Fruit fly (Drosophila melanogaster): Measurements from ENCODE around the gene CG9192.

The CG9192 gene

DNA sequence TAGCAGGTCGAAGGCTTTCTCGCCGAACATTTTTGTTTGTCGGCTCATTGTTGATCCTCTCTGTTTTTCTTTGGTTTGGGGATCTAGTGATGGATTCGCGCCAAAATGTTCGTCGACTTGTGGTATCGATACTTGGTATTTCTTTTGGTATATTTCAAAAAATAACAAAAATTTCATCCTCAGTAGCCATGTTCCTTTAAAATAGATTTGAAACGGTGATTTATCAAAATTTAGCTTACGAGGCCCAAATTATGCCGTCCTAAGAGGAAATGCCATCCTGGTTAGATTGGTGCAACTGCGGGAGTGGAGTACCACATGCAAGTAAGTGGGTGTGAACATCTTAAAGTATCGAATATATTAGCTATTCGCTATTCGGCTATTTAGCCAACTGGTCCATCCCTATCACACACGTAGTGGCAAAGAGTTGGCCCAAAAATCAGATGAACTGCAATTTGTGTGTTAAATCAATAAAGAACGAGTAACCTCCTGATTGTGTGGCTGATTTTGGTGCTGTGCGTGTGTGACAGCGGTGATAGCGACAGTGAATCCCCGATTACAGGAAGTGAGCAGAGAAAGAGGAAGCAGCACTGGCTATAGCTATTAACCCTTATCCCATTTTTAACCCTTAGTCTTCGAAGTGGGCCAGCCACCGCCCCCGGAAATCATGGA, 9.6 kb upstream of the CG9192 start, which contains the start of the genes Psf1 and Sac1 (continued):
- peak; percentile 29; the same call in 1 of the 4 replicates for TF ChIP-seq Gug (GFP tag; IDR thresholded peaks at IDR 0.05)
- peak; percentile 73 for TF ChIP-seq trem (tag; optimal IDR thresholded peaks at IDR 0.05)
- peak in 1 of 2 experiments; percentile 12 for TF ChIP-seq crp (GFP tag; optimal IDR thresholded peaks at IDR 0.05)
- peak; percentile 27 for TF ChIP-seq repo (GFP tag; optimal IDR thresholded peaks at IDR 0.05)
- peak; percentile 49; the same call in 1 of the 2 replicates for TF ChIP-seq CG6272 (GFP tag; IDR thresholded peaks at IDR 0.05)
- peak in 1 of 2 experiments; percentile 27 for TF ChIP-seq insv (GFP tag; optimal IDR thresholded peaks at IDR 0.05)
- TF ChIP-seq Sry-β (GFP tag; optimal IDR thresholded peaks at IDR 0.05): peak; percentile 81
- TF ChIP-seq run (tag; optimal IDR thresholded peaks at IDR 0.05): no peak
- TF ChIP-seq Myb (GFP tag; optimal IDR thresholded peaks at IDR 0.05): peak; percentile 35
- TF ChIP-seq CG42726 (GFP tag; IDR thresholded peaks at IDR 0.05; ENCODE audit: partially characterized antibody): peak; percentile 57; the same call in 1 of the 2 replicates
- TF ChIP-seq Meics (GFP tag; optimal IDR thresholded peaks at IDR 0.05): peak; percentile 23
- TF ChIP-seq Antp (GFP tag; optimal IDR thresholded peaks at IDR 0.05): peak; percentile 72
- peak; percentile 93 for TF ChIP-seq CG16863 (GFP tag; optimal IDR thresholded peaks at IDR 0.05)
- TF ChIP-seq tll (GFP tag; optimal IDR thresholded peaks at IDR 0.05): peak in 1 of 2 experiments; percentile 61
- peak; percentile 28 for TF ChIP-seq Atf-2 (GFP tag; optimal IDR thresholded peaks at IDR 0.05)
- TF ChIP-seq CG1529 (GFP tag; optimal IDR thresholded peaks at IDR 0.05): no peak
- peak; percentile 60 for TF ChIP-seq CG15601 (tag; optimal IDR thresholded peaks at IDR 0.05)
- peak; percentile 46 for TF ChIP-seq Dad (GFP tag; optimal IDR thresholded peaks at IDR 0.05)
- no peak for TF ChIP-seq sc (optimal IDR thresholded peaks at IDR 0.05)
- no peak for TF ChIP-seq sc (GFP tag; optimal IDR thresholded peaks at IDR 0.05)
- peak; percentile 60 for TF ChIP-seq tna (GFP tag; IDR thresholded peaks at IDR 0.05; ENCODE audit: partially characterized antibody)
- peak; percentile 60; the same call in 1 of the 2 replicates for TF ChIP-seq Rfx (GFP tag; IDR thresholded peaks at IDR 0.05)
- peak; percentile 36 for TF ChIP-seq CG4820 (GFP tag; optimal IDR thresholded peaks at IDR 0.05)
- TF ChIP-seq CG12155 (GFP tag; optimal IDR thresholded peaks at IDR 0.05): peak; percentile 70
- TF ChIP-seq danr (GFP tag; IDR thresholded peaks at IDR 0.05): no peak
- peak; percentile 14 for TF ChIP-seq cato (GFP tag; optimal IDR thresholded peaks at IDR 0.05; ENCODE audit: borderline replicate concordance)
- TF ChIP-seq gfzf (GFP tag; optimal IDR thresholded peaks at IDR 0.05): peak; percentile 56
- TF ChIP-seq Dref (GFP tag; IDR thresholded peaks at IDR 0.05): peak; percentile 57
- TF ChIP-seq CG8290 (GFP tag; optimal IDR thresholded peaks at IDR 0.05): no peak
- TF ChIP-seq CG8290 (tag; optimal IDR thresholded peaks at IDR 0.05): peak in 1 of 2 experiments; percentile 27
- peak; percentile 5 for TF ChIP-seq D (optimal IDR thresholded peaks at IDR 0.05)
- no peak for TF ChIP-seq D (GFP tag; optimal IDR thresholded peaks at IDR 0.05)
- TF ChIP-seq H2.0 (GFP tag; IDR thresholded peaks at IDR 0.05): 0 out of 2 replicates have a peak, but pooled peaks have one; percentile 24
- TF ChIP-seq CG1792 (GFP tag; optimal IDR thresholded peaks at IDR 0.05): peak; percentile 4
- TF ChIP-seq sug (tag; optimal IDR thresholded peaks at IDR 0.05): peak; percentile 65
- peak; percentile 22 for TF ChIP-seq CG5245 (GFP tag; optimal IDR thresholded peaks at IDR 0.05)
- peak; percentile 13 for TF ChIP-seq Ssrp (tag; optimal IDR thresholded peaks at IDR 0.05)
- TF ChIP-seq Awh (GFP tag; IDR thresholded peaks at IDR 0.05): no peak
- no peak for TF ChIP-seq nom (GFP tag; optimal IDR thresholded peaks at IDR 0.05)
- TF ChIP-seq CG4424 (GFP tag; optimal IDR thresholded peaks at IDR 0.05): peak; percentile 44
- peak; percentile 80 for TF ChIP-seq CG14860 (GFP tag; IDR thresholded peaks at IDR 0.05; ENCODE audit: partially characterized antibody)
- no peak for TF ChIP-seq CG7271 (tag; optimal IDR thresholded peaks at IDR 0.05)
- TF ChIP-seq CG32772 (GFP tag; IDR thresholded peaks at IDR 0.05): no peak
- no peak for TF ChIP-seq CG30431 (GFP tag; optimal IDR thresholded peaks at IDR 0.05)
- TF ChIP-seq NC2β (GFP tag; optimal IDR thresholded peaks at IDR 0.05): peak; percentile 38
- TF ChIP-seq CG10979 (tag; optimal IDR thresholded peaks at IDR 0.05): peak; percentile 40
- TF ChIP-seq dpn (GFP tag; optimal IDR thresholded peaks at IDR 0.05): peak; percentile 37 to 59
- peak; percentile 98 for TF ChIP-seq Sry-δ (GFP tag; optimal IDR thresholded peaks at IDR 0.05)
- peak; percentile 57 for TF ChIP-seq CG13424 (tag; optimal IDR thresholded peaks at IDR 0.05)
- TF ChIP-seq so (GFP tag; IDR thresholded peaks at IDR 0.05): 0 out of 3 replicates have a peak, but pooled peaks have one; percentile 12

Measured in whole organism, embryonic.